Worm (Caenorhabditis elegans): Measurements from ENCODE around the gene vmo-1.

- no peak for TF ChIP-seq unc-62 (GFP tag; optimal IDR thresholded peaks at IDR 0.05 in 1 of 2)
- TF ChIP-seq unc-62 (tag; optimal IDR thresholded peaks at IDR 0.05): no peak
- no peak for TF ChIP-seq ctbp-1 (GFP tag; IDR thresholded peaks at IDR 0.05)
- TF ChIP-seq egl-27 (tag; optimal IDR thresholded peaks at IDR 0.05): no peak
Measured at ce11 chrV:20594746-20595145, 41.9 kb upstream of the vmo-1 start, which contains the start of gene F26F2.10.
